Worm (Caenorhabditis elegans): Measurements from ENCODE around the gene T05B4.12.

- TF ChIP-seq ama-1 (optimal IDR thresholded peaks at IDR 0.05), result no peak
- no peak for TF ChIP-seq lin-13 (GFP tag; optimal IDR thresholded peaks at IDR 0.05)
Observed at ce11 chrV:4104298-4104697, 21.5 kb downstream of the T05B4.12 start, which contains the start of gene srj-39.
